Worm (Caenorhabditis elegans): ENCODE data around the gene npr-41.

npr-41 gene

DNA sequence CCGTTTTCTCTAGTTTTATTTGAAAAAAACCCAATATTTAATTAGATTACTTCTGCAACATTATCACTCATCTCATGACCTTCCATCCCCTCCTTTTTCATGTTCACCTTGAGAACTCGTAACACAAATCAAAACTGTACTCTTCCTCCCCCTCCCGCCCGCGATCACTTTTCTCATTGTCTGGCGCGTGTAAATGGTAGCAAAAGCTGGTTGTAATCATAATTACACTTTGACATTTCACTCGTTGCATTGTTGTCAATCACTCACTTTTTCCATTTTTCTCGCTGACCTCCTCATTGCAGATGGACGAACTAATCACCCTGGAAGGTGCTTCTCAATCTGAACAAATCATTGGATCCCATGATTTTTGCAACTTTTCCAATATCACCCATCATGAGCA lies at the start of gene npr-41:
Gene npr-41 (plus strand): TSS at position 301 of the 400 bp plus-strand sequence.
- TF ChIP-seq dao-5 (tag; optimal IDR thresholded peaks at IDR 0.05) (no peak), W03F9.2 (tag; optimal IDR thresholded peaks at IDR 0.05) (no peak), him-1 (tag; optimal IDR thresholded peaks at IDR 0.05) (no peak)

- TF ChIP-seq W03F9.2 (tag; optimal IDR thresholded peaks at IDR 0.05) (no peak), him-1 (tag; optimal IDR thresholded peaks at IDR 0.05) (no peak)
Measured at ce11 chrII:11463899-11464298, 46.6 kb upstream of the npr-41 start.

- peak; percentile 47 for TF ChIP-seq W03F9.2 (tag; optimal IDR thresholded peaks at IDR 0.05)
- TF ChIP-seq him-1 (tag; optimal IDR thresholded peaks at IDR 0.05) = no peak
Measured at ce11 chrII:11464427-11464944, 46.0 kb upstream of the npr-41 start, which contains the start of the genes aars-1 and rga-1. Gene aars-1, minus strand, starts transcription at chrII:11464497. Gene rga-1, plus strand, starts transcription at chrII:11464894.

- TF ChIP-seq dao-5 (tag; optimal IDR thresholded peaks at IDR 0.05) (no peak), him-1 (tag; optimal IDR thresholded peaks at IDR 0.05) (no peak), W03F9.2 (tag; optimal IDR thresholded peaks at IDR 0.05) (no peak)
Measured at ce11 chrII:11467541-11467940, 42.9 kb upstream of the npr-41 start, which contains the start of gene klp-17. Gene klp-17, minus strand, starts transcription at chrII:11467641.

ce11 chrII:11469574-11470108 lies 40.8 kb upstream of the npr-41 start, which contains the start of gene cisd-1:
Gene cisd-1, minus strand, starts transcription at chrII:11469624.
- TF ChIP-seq him-1 (tag; optimal IDR thresholded peaks at IDR 0.05) = no peak
- no peak for TF ChIP-seq W03F9.2 (tag; optimal IDR thresholded peaks at IDR 0.05)
- no peak for TF ChIP-seq dao-5 (tag; optimal IDR thresholded peaks at IDR 0.05)

DNA sequence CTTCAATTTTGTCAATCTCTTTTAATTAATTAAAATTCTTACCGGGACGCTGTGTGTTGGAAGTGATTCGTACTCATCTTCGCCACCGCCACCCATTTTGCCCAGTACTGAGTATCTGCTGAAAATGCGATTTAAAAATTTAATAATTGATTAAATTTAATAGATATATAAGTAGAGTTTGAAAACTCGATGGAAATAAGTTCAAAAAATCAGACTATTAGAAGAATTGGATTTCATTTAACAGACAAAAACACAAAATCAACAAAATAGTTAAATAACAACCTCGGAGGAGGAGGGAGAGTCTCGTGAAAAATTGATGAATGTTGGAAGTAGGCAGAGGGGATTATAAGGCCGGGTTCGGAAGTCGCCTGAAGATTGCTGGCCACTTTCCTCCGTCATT lies 38.6 kb upstream of the npr-41 start, which contains the start of gene mfn-1:
Gene mfn-1 (minus strand): TSS at position 101 of the 400 bp plus-strand sequence.
- TF ChIP-seq W03F9.2 (tag; optimal IDR thresholded peaks at IDR 0.05) (no peak), him-1 (tag; optimal IDR thresholded peaks at IDR 0.05) (no peak), dao-5 (tag; optimal IDR thresholded peaks at IDR 0.05) (no peak)

ce11 chrII:11472542-11472941 lies 37.9 kb upstream of the npr-41 start:
- TF ChIP-seq dao-5 (tag; optimal IDR thresholded peaks at IDR 0.05) = no peak
- TF ChIP-seq him-1 (tag; optimal IDR thresholded peaks at IDR 0.05) = no peak
- TF ChIP-seq W03F9.2 (tag; optimal IDR thresholded peaks at IDR 0.05) = no peak

- TF ChIP-seq dao-5 (tag; optimal IDR thresholded peaks at IDR 0.05) = no peak
- TF ChIP-seq W03F9.2 (tag; optimal IDR thresholded peaks at IDR 0.05) = peak; percentile 85
- peak; percentile 38 for TF ChIP-seq him-1 (tag; optimal IDR thresholded peaks at IDR 0.05)
Measured at ce11 chrII:11473525-11474181, 36.8 kb upstream of the npr-41 start, which contains the start of the genes metl-1 and W02B12.11. Gene metl-1, minus strand, starts transcription at chrII:11473575. Gene W02B12.11, plus strand, starts transcription at chrII:11473861.

DNA sequence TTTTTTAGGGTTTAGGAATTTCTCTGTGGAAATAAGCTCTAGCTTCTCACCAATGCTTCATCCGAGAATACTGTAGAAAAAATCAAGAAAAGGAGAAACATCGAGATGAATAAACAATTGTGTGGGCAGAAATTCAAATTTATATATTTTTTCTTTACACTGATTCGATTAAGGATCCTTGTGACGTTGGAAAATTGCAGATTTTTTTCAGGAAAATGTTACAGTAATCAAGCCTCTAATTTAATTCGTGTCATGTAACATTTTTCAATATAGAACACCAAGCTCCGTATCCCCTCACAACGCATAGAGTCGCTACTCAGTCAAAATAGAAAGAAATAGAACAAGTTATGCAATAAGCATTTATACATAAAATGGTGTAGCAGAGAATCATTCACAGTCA lies 34.1 kb upstream of the npr-41 start, which contains the start of gene W02B12.16:
Gene W02B12.16 (minus strand): TSS at position 101 of the 400 bp plus-strand sequence.
- TF ChIP-seq W03F9.2 (tag; optimal IDR thresholded peaks at IDR 0.05) (no peak), dao-5 (tag; optimal IDR thresholded peaks at IDR 0.05) (no peak), him-1 (tag; optimal IDR thresholded peaks at IDR 0.05) (no peak)

DNA sequence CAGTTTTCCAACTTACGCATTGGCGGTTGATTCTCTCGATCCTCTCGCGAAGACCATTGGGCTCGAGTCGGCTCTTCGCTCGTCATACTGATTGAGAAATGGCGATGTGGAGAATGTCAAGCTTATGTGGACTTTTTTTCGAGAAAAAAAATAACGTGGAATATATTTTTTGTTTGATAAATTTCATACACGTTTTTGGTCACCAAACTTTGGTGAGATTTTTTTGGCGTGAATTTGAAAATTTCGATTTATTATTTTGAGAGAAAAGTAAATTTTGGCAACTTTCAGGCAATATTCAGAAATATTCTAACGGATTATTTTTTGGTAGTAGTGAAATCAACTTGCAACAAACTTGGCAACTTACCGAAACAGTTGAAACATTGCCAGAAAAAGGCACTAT lies 31.4 kb upstream of the npr-41 start, which contains the start of gene W02B12.12:
Gene W02B12.12 (minus strand): TSS at position 101 of the 400 bp plus-strand sequence.
- TF ChIP-seq dao-5 (tag; optimal IDR thresholded peaks at IDR 0.05) (no peak), him-1 (tag; optimal IDR thresholded peaks at IDR 0.05) (no peak), W03F9.2 (tag; optimal IDR thresholded peaks at IDR 0.05) (no peak)

DNA sequence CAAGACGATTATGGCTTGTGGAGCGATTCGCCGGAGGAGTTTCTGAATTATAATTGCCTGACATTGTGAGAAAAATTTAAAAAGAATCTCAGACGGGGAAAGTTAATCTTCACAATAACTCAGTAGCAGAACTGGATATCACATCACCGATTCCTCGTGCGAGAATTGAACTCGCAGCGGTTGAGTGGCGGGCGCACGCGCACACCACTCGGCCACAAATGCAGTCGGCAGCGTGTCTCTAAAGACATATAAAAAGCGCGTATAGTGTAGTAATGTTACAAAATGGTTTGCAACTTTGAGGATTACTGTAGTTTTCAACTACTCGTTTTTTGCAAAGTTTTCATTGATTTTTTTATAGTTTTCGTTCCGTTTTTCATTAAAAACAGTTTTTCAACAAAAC lies 25.9 kb upstream of the npr-41 start:
- TF ChIP-seq W03F9.2 (tag; optimal IDR thresholded peaks at IDR 0.05) (peak; percentile 84), him-1 (tag; optimal IDR thresholded peaks at IDR 0.05) (peak; percentile 60), dao-5 (tag; optimal IDR thresholded peaks at IDR 0.05) (peak; percentile 85)

- TF ChIP-seq W03F9.2 (tag; optimal IDR thresholded peaks at IDR 0.05) (no peak), dao-5 (tag; optimal IDR thresholded peaks at IDR 0.05) (no peak), him-1 (tag; optimal IDR thresholded peaks at IDR 0.05) (no peak)
Measured at ce11 chrII:11485200-11485599, 25.3 kb upstream of the npr-41 start, which contains the start of gene twk-5. Gene twk-5, minus strand, starts transcription at chrII:11485300.

DNA sequence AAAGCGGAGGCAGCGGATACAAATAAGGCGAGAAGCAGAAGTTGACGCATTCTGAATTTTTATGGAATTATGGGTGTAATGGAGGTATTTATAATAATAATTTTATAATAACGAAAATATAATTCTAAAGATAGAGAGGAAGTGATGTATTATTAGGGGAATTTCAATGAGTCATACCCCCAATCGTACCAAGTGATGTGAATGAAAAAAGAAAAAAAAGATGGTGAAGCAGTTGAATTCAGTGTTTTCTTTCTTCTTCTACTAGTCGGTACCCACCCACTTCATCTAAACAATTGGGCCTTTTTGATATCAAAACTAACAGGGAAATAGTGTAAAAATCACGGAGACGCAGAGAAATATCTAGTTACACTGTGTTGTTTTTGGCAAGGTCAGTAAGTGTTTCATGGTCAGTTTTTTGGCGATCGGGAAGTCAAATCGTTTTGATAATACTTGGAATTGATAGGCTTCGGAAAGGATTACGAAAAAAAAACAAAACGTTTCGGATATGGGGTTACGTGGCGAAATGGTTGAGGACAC lies 23.7 kb upstream of the npr-41 start, which contains the start of gene ttr-18:
Gene ttr-18 (minus strand): TSS at position 51 of the 537 bp plus-strand sequence.
- TF ChIP-seq dao-5 (tag; optimal IDR thresholded peaks at IDR 0.05) (no peak), him-1 (tag; optimal IDR thresholded peaks at IDR 0.05) (no peak), W03F9.2 (tag; optimal IDR thresholded peaks at IDR 0.05) (no peak)

ce11 chrII:11487999-11488398 lies 22.5 kb upstream of the npr-41 start, which contains the start of gene B0334.13:
Gene B0334.13, plus strand, starts transcription at chrII:11488299.
- no peak for TF ChIP-seq dao-5 (tag; optimal IDR thresholded peaks at IDR 0.05)
- no peak for TF ChIP-seq him-1 (tag; optimal IDR thresholded peaks at IDR 0.05)
- TF ChIP-seq W03F9.2 (tag; optimal IDR thresholded peaks at IDR 0.05) = no peak
